Fruit fly (Drosophila melanogaster) whole organism, embryonic: Measurements from ENCODE around the gene CG13884.

Experiments used
- Asciz ChIP-seq: fragments of 200-800 bp; sonication (Bioruptor generic); optimal IDR thresholded peaks from 2 replicates; lab custom pipeline; 2017; ENCODE audit warnings: missing biosample characterization, mild to moderate bottlenecking, missing genetic modification characterization, missing genetic modification reagents
- C15 ChIP-seq: fragments of 200-800 bp; sonication (Bioruptor generic); IDR thresholded peaks from 3 replicates; pipeline ENCODE4 v1.3.6; 2022; ENCODE audit warnings: missing biosample characterization, missing genetic modification characterization
- CG11695 ChIP-seq: fragments of 200-800 bp; sonication (Bioruptor generic); IDR thresholded peaks from 3 replicates; pipeline ENCODE4 v1.3.6; 2022; ENCODE audit warnings: missing biosample characterization, missing genetic modification characterization
- CG1603 ChIP-seq: fragments of 200-800 bp; sonication (Bioruptor generic); optimal IDR thresholded peaks from 2 replicates; lab custom pipeline; 2019; ENCODE audit warnings: missing biosample characterization, mild to moderate bottlenecking, missing genetic modification characterization, moderate library complexity
- CG16863 ChIP-seq: fragments of 200-800 bp; sonication (Bioruptor generic); optimal IDR thresholded peaks from 3 replicates; lab custom pipeline; 2016; ENCODE audit warnings: missing biosample characterization, missing genetic modification characterization
- CG17359 ChIP-seq: fragments of 200-800 bp; sonication (Bioruptor generic); optimal IDR thresholded peaks from 3 replicates; lab custom pipeline; 2018; ENCODE audit warnings: missing biosample characterization, mild to moderate bottlenecking, missing genetic modification characterization, moderate library complexity
- CG17802 ChIP-seq: fragments of 200-800 bp; sonication (Bioruptor generic); optimal IDR thresholded peaks from 2 replicates; lab custom pipeline; 2018; ENCODE audit warnings: missing biosample characterization, mild to moderate bottlenecking, missing genetic modification characterization, moderate library complexity
- CG18764 ChIP-seq: fragments of 200-800 bp; sonication (Bioruptor generic); optimal IDR thresholded peaks from 3 replicates; lab custom pipeline; 2016; ENCODE audit warnings: missing biosample characterization, missing genetic modification characterization
- CG2129 ChIP-seq: fragments of 200-800 bp; sonication (Bioruptor generic); IDR thresholded peaks from 2 replicates; pipeline ENCODE4 v1.3.6; 2022; ENCODE audit warnings: missing biosample characterization, missing genetic modification characterization; ENCODE audit not compliant: partially characterized antibody
- CG2202 ChIP-seq: fragments of 200-800 bp; sonication (Bioruptor generic); optimal IDR thresholded peaks from 2 replicates; lab custom pipeline; 2018; ENCODE audit warnings: missing biosample characterization, mild to moderate bottlenecking, missing genetic modification characterization
- CG2889 ChIP-seq: fragments of 200-800 bp; sonication (Bioruptor generic); IDR thresholded peaks from 3 replicates; pipeline ENCODE4 v1.3.6; 2022; ENCODE audit warnings: missing biosample characterization, missing genetic modification characterization
- CG30403 ChIP-seq: fragments of 200-800 bp; sonication (Bioruptor generic); optimal IDR thresholded peaks from 3 replicates; lab custom pipeline; 2016; ENCODE audit warnings: missing biosample characterization, missing genetic modification characterization
- CG42726 ChIP-seq: fragments of 200-800 bp; sonication (Bioruptor generic); IDR thresholded peaks from 2 replicates; pipeline ENCODE4 v1.3.6; 2022; ENCODE audit warnings: missing biosample characterization, missing genetic modification characterization; ENCODE audit not compliant: partially characterized antibody
- CG4424 ChIP-seq: fragments of 200-800 bp; sonication (Bioruptor generic); optimal IDR thresholded peaks from 3 replicates; lab custom pipeline; 2016; ENCODE audit warnings: missing biosample characterization, missing genetic modification characterization
- CG4854 ChIP-seq: fragments of 200-800 bp; sonication (Bioruptor generic); optimal IDR thresholded peaks from 2 replicates; lab custom pipeline; 2016; ENCODE audit warnings: missing biosample characterization, missing genetic modification characterization, inconsistent platforms
- CG6683 ChIP-seq: fragments of 200-800 bp; sonication (Bioruptor generic); optimal IDR thresholded peaks from 2 replicates; lab custom pipeline; 2017; ENCODE audit warnings: missing biosample characterization, mild to moderate bottlenecking, missing genetic modification characterization, missing genetic modification reagents
- CG6813 ChIP-seq: fragments of 200-800 bp; sonication (Bioruptor generic); optimal IDR thresholded peaks from 2 replicates; lab custom pipeline; 2017; ENCODE audit warnings: missing biosample characterization, missing genetic modification characterization, mild to moderate bottlenecking, moderate library complexity, missing genetic modification reagents
- CG8359 ChIP-seq: fragments of 200-800 bp; sonication (Bioruptor generic); optimal IDR thresholded peaks from 2 replicates; lab custom pipeline; 2017; ENCODE audit warnings: missing biosample characterization, mild to moderate bottlenecking, missing genetic modification characterization, borderline replicate concordance
- CG8388 ChIP-seq: fragments of 200-800 bp; sonication (Bioruptor generic); optimal IDR thresholded peaks from 2 replicates; lab custom pipeline; 2019; ENCODE audit warnings: missing biosample characterization, mild to moderate bottlenecking, missing genetic modification characterization, moderate library complexity
- CG8924 ChIP-seq: fragments of 200-800 bp; optimal IDR thresholded peaks from 3 replicates; lab custom pipeline; 2019; ENCODE audit warnings: missing biosample characterization, mild to moderate bottlenecking, missing genetic modification characterization, moderate library complexity
- CG9876 ChIP-seq: fragments of 200-800 bp; sonication (Bioruptor generic); optimal IDR thresholded peaks from 2 replicates; lab custom pipeline; 2016; ENCODE audit warnings: missing biosample characterization, missing genetic modification characterization
- CG9932 ChIP-seq: fragments of 200-800 bp; sonication (Bioruptor generic); IDR thresholded peaks from 2 replicates; pipeline ENCODE4 v1.3.6; 2022; ENCODE audit warnings: missing biosample characterization, missing genetic modification characterization
- Camta ChIP-seq: fragments of 200-800 bp; sonication (Bioruptor generic); optimal IDR thresholded peaks from 2 replicates; lab custom pipeline; 2016; ENCODE audit warnings: missing biosample characterization, missing genetic modification characterization
- Dbx ChIP-seq: fragments of 200-800 bp; sonication (Bioruptor generic); IDR thresholded peaks from 3 replicates; pipeline ENCODE4 v1.3.6; 2022; ENCODE audit warnings: missing biosample characterization, missing genetic modification characterization
- Doc2 ChIP-seq: fragments of 200-800 bp; sonication (Bioruptor generic); IDR thresholded peaks from 2 replicates; pipeline ENCODE4 v1.3.6; 2022; ENCODE audit warnings: missing biosample characterization, missing genetic modification characterization
- Hr51 ChIP-seq, 2 experiments: fragments of 200-800 bp; sonication (Bioruptor generic); optimal IDR thresholded peaks; 2 replicates in 1 of 2; 3 replicates in 1 of 2; lab custom pipeline; 2016 to 2018; ENCODE audit warnings: missing biosample characterization in 2 of 2, missing genetic modification characterization in 2 of 2, mild to moderate bottlenecking in 1 of 2, moderate library complexity in 1 of 2
- Med ChIP-seq: fragments of 200-800 bp; sonication (Bioruptor generic); peaks from one replicate; lab custom pipeline; 2016; ENCODE audit warnings: missing biosample characterization, missing genetic modification characterization, mild to moderate bottlenecking, inconsistent platforms, moderate library complexity
- Scr ChIP-seq: fragments of 200-800 bp; sonication (Bioruptor generic); IDR thresholded peaks from 2 replicates; pipeline ENCODE4 v1.3.6; 2022; ENCODE audit warnings: missing biosample characterization, missing genetic modification characterization; ENCODE audit not compliant: partially characterized antibody
- Sin3A ChIP-seq: fragments of >200 bp; optimal IDR thresholded peaks from 2 replicates; lab custom pipeline; 2018
- ara ChIP-seq: fragments of 200-800 bp; sonication (Bioruptor generic); IDR thresholded peaks from 2 replicates; pipeline ENCODE4 v1.3.6; 2022; ENCODE audit warnings: missing biosample characterization, missing genetic modification characterization
- chif ChIP-seq, 2 experiments: fragments of 200-800 bp; sonication (Bioruptor generic); optimal IDR thresholded peaks; 3 replicates each; lab custom pipeline; 2016; ENCODE audit warnings: missing biosample characterization in 2 of 2, missing genetic modification characterization in 2 of 2
- disco-r ChIP-seq: fragments of 200-800 bp; sonication (Bioruptor generic); optimal IDR thresholded peaks from 2 replicates; lab custom pipeline; 2016; ENCODE audit warnings: missing biosample characterization, missing genetic modification characterization
- gcm ChIP-seq: fragments of 200-800 bp; sonication (Bioruptor generic); optimal IDR thresholded peaks from 2 replicates; lab custom pipeline; 2019; ENCODE audit warnings: missing biosample characterization, mild to moderate bottlenecking, missing genetic modification characterization, moderate library complexity
- gt ChIP-seq: fragments of 200-800 bp; sonication (Bioruptor generic); IDR thresholded peaks from 2 replicates; pipeline ENCODE4 v1.3.6; 2022; ENCODE audit warnings: missing biosample characterization, missing genetic modification characterization
- kay ChIP-seq: fragments of 200-800 bp; sonication (Bioruptor generic); optimal IDR thresholded peaks from 2 replicates; lab custom pipeline; 2016; ENCODE audit warnings: missing biosample characterization, missing genetic modification characterization
- kni ChIP-seq: fragments of 200-800 bp; sonication (Bioruptor generic); optimal IDR thresholded peaks from 3 replicates; lab custom pipeline; 2017; ENCODE audit warnings: mild to moderate bottlenecking, missing biosample characterization, missing genetic modification reagents, missing genetic modification characterization
- lilli ChIP-seq: fragments of 200-800 bp; sonication (Bioruptor generic); optimal IDR thresholded peaks from 3 replicates; lab custom pipeline; 2016; ENCODE audit warnings: missing biosample characterization, missing genetic modification characterization
- lmd ChIP-seq: fragments of 200-800 bp; sonication (Bioruptor generic); IDR thresholded peaks from 2 replicates; pipeline ENCODE4 v1.3.6; 2022; ENCODE audit warnings: missing biosample characterization, missing genetic modification characterization
- lov ChIP-seq, 2 experiments: fragments of 200-800 bp in 1 of 2; fragments of >200 bp in 1 of 2; sonication (Bioruptor generic) in 1 of 2; IDR thresholded peaks in 1 of 2; optimal IDR thresholded peaks in 1 of 2; 2 replicates in 1 of 2; 3 replicates in 1 of 2; pipeline versions ENCODE4 v1.3.6 to Lab custom; 2017 to 2022; ENCODE audit warnings: missing biosample characterization in 1 of 2, missing genetic modification characterization in 1 of 2
- nau ChIP-seq: fragments of 200-800 bp; sonication (Bioruptor generic); optimal IDR thresholded peaks from 3 replicates; lab custom pipeline; 2017; ENCODE audit warnings: missing biosample characterization, mild to moderate bottlenecking, missing genetic modification characterization, missing genetic modification reagents
- odd ChIP-seq: fragments of 200-800 bp; sonication (Bioruptor generic); optimal IDR thresholded peaks from 2 replicates; lab custom pipeline; 2017; ENCODE audit warnings: missing biosample characterization, mild to moderate bottlenecking, missing genetic modification characterization
- phol ChIP-seq: fragments of 200-800 bp; sonication (Bioruptor generic); optimal IDR thresholded peaks from 3 replicates; lab custom pipeline; 2018; ENCODE audit warnings: missing biosample characterization, mild to moderate bottlenecking, missing genetic modification characterization, moderate library complexity
- sd ChIP-seq: fragments of 200-800 bp; sonication (Bioruptor generic); optimal IDR thresholded peaks from 3 replicates; lab custom pipeline; 2018; ENCODE audit warnings: missing biosample characterization, mild to moderate bottlenecking, missing genetic modification characterization, moderate library complexity
- sima ChIP-seq: fragments of 200-800 bp; sonication (Bioruptor generic); optimal IDR thresholded peaks from 2 replicates; lab custom pipeline; 2016; ENCODE audit warnings: missing biosample characterization, missing genetic modification characterization
- slou ChIP-seq: fragments of 200-800 bp; sonication (Bioruptor generic); optimal IDR thresholded peaks from 3 replicates; lab custom pipeline; 2016; ENCODE audit warnings: missing biosample characterization, missing genetic modification characterization
- tll ChIP-seq, 2 experiments: fragments of 200-800 bp in 1 of 2; fragments of >200 bp in 1 of 2; sonication (Bioruptor generic) in 1 of 2; optimal IDR thresholded peaks; 2 replicates each; lab custom pipeline; 2017 to 2019; ENCODE audit warnings: missing biosample characterization in 2 of 2, missing genetic modification characterization in 2 of 2, mild to moderate bottlenecking in 1 of 2, moderate library complexity in 1 of 2
- vvl ChIP-seq: fragments of 200-800 bp; sonication (Bioruptor generic); IDR thresholded peaks from 2 replicates; pipeline ENCODE4 v1.3.6; 2022; ENCODE audit warnings: missing biosample characterization, missing genetic modification characterization

Gene CG13884

DNA sequence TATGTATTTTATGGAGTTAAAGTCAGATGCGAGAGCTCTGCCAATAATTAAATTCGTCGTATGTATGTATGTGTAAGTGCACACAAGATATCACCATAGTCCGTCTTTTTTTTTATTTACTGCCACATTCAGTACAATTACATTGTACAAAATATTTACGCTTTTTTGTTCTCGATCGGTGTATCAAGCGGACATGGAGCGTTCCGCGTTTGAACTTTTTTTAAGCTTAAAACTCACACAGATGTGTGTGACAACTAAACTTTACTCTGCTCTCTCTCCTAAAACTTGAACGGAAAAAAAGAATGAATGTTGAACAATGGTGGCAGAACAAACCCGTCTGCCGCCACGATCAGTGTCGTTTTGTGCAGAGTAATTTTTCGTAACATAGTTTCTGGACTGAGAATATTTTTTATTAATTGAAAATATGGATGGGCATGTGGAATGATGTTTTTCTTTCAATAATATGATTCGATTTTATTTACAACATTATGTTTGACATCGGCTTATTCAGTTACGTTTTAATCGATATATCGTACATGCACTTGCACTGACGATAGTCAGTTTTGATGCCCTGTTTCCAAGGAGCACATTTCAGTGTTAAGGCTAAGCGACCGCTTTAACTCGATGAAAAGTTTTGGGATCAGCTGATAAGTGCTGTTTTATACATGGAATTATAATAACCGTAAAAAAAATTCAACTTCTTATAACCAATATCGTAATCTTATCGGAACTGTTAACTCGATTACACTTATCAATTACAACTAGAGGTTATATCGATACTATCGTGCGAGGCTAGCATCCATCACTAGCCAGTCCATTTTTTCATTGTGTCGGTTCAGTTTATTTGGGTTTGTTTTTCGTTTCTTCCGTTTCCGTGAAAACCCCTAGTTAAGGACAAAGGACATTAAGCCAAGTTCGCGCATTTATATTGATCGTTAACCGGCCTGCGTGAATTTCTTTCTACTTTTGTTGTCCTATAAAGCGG is 19.3 kb downstream of the CG13884 start, which contains the start of gene mth (continued):
- TF ChIP-seq CG11695 (GFP tag; lab: Robert Waterston, UW) (no peak), Doc2 (no peak), CG9932 (peak; percentile 72), Scr (GFP tag; lab: Robert Waterston, UW) (peak; percentile 99), ara (no peak), CG4424 (GFP tag; lab: Kevin White, UChicago) (peak; percentile 38), CG1603 (peak; percentile 75), phol (tag; lab: Kevin White, UChicago) (peak; percentile 77), gt (GFP tag; lab: Robert Waterston, UW) (0 out of 2 replicates have a peak, but pooled peaks have one; percentile 19), vvl (peak; percentile 51), lov (optimal IDR thresholded peaks at IDR 0.05; lab: Kevin White, UChicago) (no peak), lov (GFP tag; IDR thresholded peaks at IDR 0.05; lab: Robert Waterston, UW) (no peak), Med (GFP tag; lab: Kevin White, UChicago) (peak; percentile 84), CG9876 (GFP tag; lab: Kevin White, UChicago) (no peak), CG6813 (GFP tag; lab: Kevin White, UChicago) (no peak), kni (GFP tag; lab: Kevin White, UChicago) (peak; percentile 4), chif (GFP tag; optimal IDR thresholded peaks at IDR 0.05; lab: Kevin White, UChicago) (peak in 1 of 2 experiments; percentile 15), tll (GFP tag; optimal IDR thresholded peaks at IDR 0.05; lab: Kevin White, UChicago) (peak in 1 of 2 experiments; percentile 90), CG17802 (tag; lab: Kevin White, UChicago) (peak; percentile 92), Dbx (GFP tag; lab: Robert Waterston, UW) (peak; percentile 54; the same call in 1 of the 3 replicates), CG2889 (no peak), CG42726 (peak; percentile 92), Hr51 (GFP tag; optimal IDR thresholded peaks at IDR 0.05; lab: Kevin White, UChicago) (peak in 1 of 2 experiments; percentile 43), nau (GFP tag; lab: Kevin White, UChicago) (no peak), lmd (GFP tag; lab: Robert Waterston, UW) (0 out of 2 replicates have a peak, but pooled peaks have one; percentile 25), Asciz (GFP tag; lab: Kevin White, UChicago) (no peak), Camta (GFP tag; lab: Kevin White, UChicago) (peak; percentile 56), Sin3A (lab: Kevin White, UChicago) (peak; percentile 95), lilli (peak; percentile 69), CG16863 (GFP tag; lab: Kevin White, UChicago) (no peak), CG8388 (GFP tag; lab: Kevin White, UChicago) (no peak), slou (no peak), sd (tag; lab: Kevin White, UChicago) (no peak), CG8359 (GFP tag; lab: Kevin White, UChicago) (no peak), gcm (GFP tag; lab: Kevin White, UChicago) (no peak), CG30403 (GFP tag; lab: Kevin White, UChicago) (peak; percentile 54), sima (peak; percentile 2), CG6683 (GFP tag; lab: Kevin White, UChicago) (no peak), CG18764 (GFP tag; lab: Kevin White, UChicago) (peak; percentile 36), CG8924 (peak; percentile 32), disco-r (GFP tag; lab: Kevin White, UChicago) (no peak), C15 (GFP tag; lab: Robert Waterston, UW) (no peak), odd (GFP tag; lab: Kevin White, UChicago) (no peak), kay (peak; percentile 22), CG2129 (GFP tag; lab: Robert Waterston, UW) (peak; percentile 98), CG2202 (tag; lab: Kevin White, UChicago) (no peak), CG4854 (GFP tag; lab: Kevin White, UChicago) (peak; percentile 48), CG17359 (tag; lab: Kevin White, UChicago) (no peak)
